Worm (Caenorhabditis elegans): ENCODE results near the gene K05B2.2.

ce11 chrX:4958986-4959385 is 53.1 kb downstream of the K05B2.2 start:
- TF ChIP-seq dao-5 (tag; optimal IDR thresholded peaks at IDR 0.05) (no peak), him-1 (tag; optimal IDR thresholded peaks at IDR 0.05) (no peak), W03F9.2 (tag; optimal IDR thresholded peaks at IDR 0.05) (no peak)
